Fruit fly (Drosophila melanogaster) whole organism, wandering third instar larva: ENCODE measurements around the gene Tace.

Experiments used
- Abd-B ChIP-seq: fragments of >200 bp; optimal IDR thresholded peaks from 2 replicates; lab custom pipeline; 2017; ENCODE audit warnings: missing biosample characterization, missing genetic modification characterization
- CG32264 ChIP-seq: fragments of 200-800 bp; sonication (Bioruptor generic); optimal IDR thresholded peaks from 2 replicates; lab custom pipeline; 2016; ENCODE audit warnings: missing biosample characterization, missing genetic modification characterization
- CG9705 ChIP-seq: fragments of 200-800 bp; sonication (Bioruptor generic); optimal IDR thresholded peaks from 2 replicates; lab custom pipeline; 2018; ENCODE audit warnings: missing biosample characterization, mild to moderate bottlenecking, missing genetic modification characterization
- CrebA ChIP-seq: fragments of 200-800 bp; sonication (Bioruptor generic); optimal IDR thresholded peaks from 2 replicates; lab custom pipeline; 2016; ENCODE audit warnings: missing biosample characterization, mild to moderate bottlenecking, missing genetic modification characterization, borderline replicate concordance
- Dfd ChIP-seq: fragments of >200 bp; optimal IDR thresholded peaks from 2 replicates; lab custom pipeline; 2017; ENCODE audit warnings: missing biosample characterization, missing genetic modification characterization
- Dif ChIP-seq: fragments of 200-275, 200-300 bp; sonication (Bioruptor generic); optimal IDR thresholded peaks from 2 replicates; lab custom pipeline; 2018; ENCODE audit warnings: missing biosample characterization, missing genetic modification characterization; ENCODE audit not compliant: partially characterized antibody
- HLH106 ChIP-seq: fragments of 200-800 bp; optimal IDR thresholded peaks from 3 replicates; lab custom pipeline; 2019; ENCODE audit warnings: missing biosample characterization, mild to moderate bottlenecking, missing genetic modification characterization, moderate library complexity
- Hnf4 ChIP-seq: fragments of 200-800 bp; sonication (Bioruptor generic); optimal IDR thresholded peaks from 2 replicates; lab custom pipeline; 2016; ENCODE audit warnings: missing biosample characterization, mild to moderate bottlenecking, missing genetic modification characterization
- Hr78 ChIP-seq: fragments of >200 bp; optimal IDR thresholded peaks from 2 replicates; lab custom pipeline; 2017; ENCODE audit warnings: missing biosample characterization, missing genetic modification characterization
- Hr83 ChIP-seq: fragments of 200-300 bp; sonication (Bioruptor generic); optimal IDR thresholded peaks from 2 replicates; lab custom pipeline; 2016; ENCODE audit warnings: missing biosample characterization, mild to moderate bottlenecking, missing genetic modification characterization, moderate library complexity; ENCODE audit not compliant: poor library complexity, severe bottlenecking
- Jra ChIP-seq: sonication (Bioruptor generic); optimal IDR thresholded peaks from 2 replicates; lab custom pipeline; 2016; ENCODE audit warnings: missing biosample characterization, missing genetic modification characterization
- Mio ChIP-seq: sonication (Bioruptor generic); optimal IDR thresholded peaks from 2 replicates; lab custom pipeline; 2016; ENCODE audit warnings: missing biosample characterization, missing genetic modification characterization
- Myc ChIP-seq: fragments of >200 bp; optimal IDR thresholded peaks from 2 replicates; lab custom pipeline; 2017
- N ChIP-seq: fragments of >200 bp; optimal IDR thresholded peaks from 2 replicates; lab custom pipeline; 2018; ENCODE audit warnings: missing biosample characterization, missing external identifiers, missing genetic modification characterization
- OdsH ChIP-seq: fragments of 200-800 bp; sonication (Bioruptor generic); optimal IDR thresholded peaks from 2 replicates; lab custom pipeline; 2016; ENCODE audit warnings: missing biosample characterization, mild to moderate bottlenecking, missing genetic modification characterization
- Rel ChIP-seq, 2 experiments: fragments of 200-800 bp; sonication (Bioruptor generic) in 1 of 2; optimal IDR thresholded peaks; 2 replicates in 1 of 2; 3 replicates in 1 of 2; lab custom pipeline; 2016 to 2019; ENCODE audit warnings: mild to moderate bottlenecking in 2 of 2, missing biosample characterization in 2 of 2, missing genetic modification characterization in 2 of 2, moderate library complexity in 1 of 2
- Sp1 ChIP-seq: fragments of 200-800 bp; sonication (Bioruptor generic); optimal IDR thresholded peaks from 3 replicates; lab custom pipeline; 2019; ENCODE audit warnings: missing biosample characterization, mild to moderate bottlenecking, missing genetic modification characterization, moderate library complexity
- Vsx2 ChIP-seq: fragments of 200-300, 225-300 bp; sonication (Bioruptor generic); optimal IDR thresholded peaks from 2 replicates; lab custom pipeline; 2018; ENCODE audit warnings: missing biosample characterization, missing genetic modification characterization; ENCODE audit not compliant: partially characterized antibody
- br ChIP-seq: fragments of 200-800 bp; sonication (Bioruptor generic); optimal IDR thresholded peaks from 2 replicates; lab custom pipeline; 2016; ENCODE audit warnings: missing biosample characterization, missing genetic modification characterization
- dl ChIP-seq, 2 experiments: fragments of 175-275, 200-275 bp in 1 of 2; fragments of 200-275 bp in 1 of 2; sonication (Bioruptor generic); optimal IDR thresholded peaks; lab custom pipeline; 2018; ENCODE audit warnings: mild to moderate bottlenecking in 2 of 2, missing biosample characterization in 2 of 2, missing genetic modification characterization in 2 of 2, moderate library complexity in 2 of 2; ENCODE audit not compliant: partially characterized antibody in 2 of 2, insufficient read depth in 1 of 2
- dmrt93B ChIP-seq: fragments of 200-800 bp; sonication (Bioruptor generic); optimal IDR thresholded peaks from 2 replicates; lab custom pipeline; 2018; ENCODE audit warnings: missing biosample characterization, mild to moderate bottlenecking, missing genetic modification characterization
- dsf ChIP-seq: sonication (Bioruptor generic); optimal IDR thresholded peaks from 2 replicates; lab custom pipeline; 2016; ENCODE audit warnings: missing biosample characterization, missing genetic modification characterization, borderline replicate concordance
- ey ChIP-seq: fragments of 200-800 bp; sonication (Bioruptor generic); optimal IDR thresholded peaks from 2 replicates; lab custom pipeline; 2016; ENCODE audit warnings: missing biosample characterization, missing genetic modification characterization
- foxo ChIP-seq, 2 experiments: fragments of 200-800 bp; sonication (Bioruptor generic); optimal IDR thresholded peaks; 2 replicates in 1 of 2; 3 replicates in 1 of 2; lab custom pipeline; 2016 to 2017; ENCODE audit warnings: missing biosample characterization in 2 of 2, missing genetic modification characterization in 2 of 2
- fru ChIP-seq: fragments of 200-800 bp; sonication (Bioruptor generic); optimal IDR thresholded peaks from 3 replicates; lab custom pipeline; 2016; ENCODE audit warnings: missing biosample characterization, mild to moderate bottlenecking, missing genetic modification characterization
- h ChIP-seq: fragments of 200-800 bp; sonication (Bioruptor generic); optimal IDR thresholded peaks from 3 replicates; lab custom pipeline; 2016; ENCODE audit warnings: missing biosample characterization, mild to moderate bottlenecking, missing genetic modification characterization
- jim ChIP-seq: fragments of 175-275, 200-325 bp; sonication (Bioruptor generic); optimal IDR thresholded peaks from 2 replicates; lab custom pipeline; 2016; ENCODE audit warnings: missing biosample characterization, mild to moderate bottlenecking, missing genetic modification characterization
- pan ChIP-seq: fragments of >200 bp; optimal IDR thresholded peaks from 2 replicates; lab custom pipeline; 2017
- psq ChIP-seq: fragments of 200-800 bp; sonication (Bioruptor generic); optimal IDR thresholded peaks from 3 replicates; lab custom pipeline; 2017; ENCODE audit warnings: missing biosample characterization, mild to moderate bottlenecking, missing genetic modification characterization, moderate library complexity
- rgr ChIP-seq: fragments of 200-800 bp; sonication (Bioruptor generic); optimal IDR thresholded peaks from 3 replicates; lab custom pipeline; 2016; ENCODE audit warnings: missing biosample characterization, mild to moderate bottlenecking, missing genetic modification characterization
- sage ChIP-seq: fragments of 200-800 bp; sonication (Bioruptor generic); optimal IDR thresholded peaks from 2 replicates; lab custom pipeline; 2016; ENCODE audit warnings: missing biosample characterization, mild to moderate bottlenecking, missing genetic modification characterization
- sv ChIP-seq: fragments of 200-800 bp; sonication (Bioruptor generic); optimal IDR thresholded peaks from 3 replicates; lab custom pipeline; 2016; ENCODE audit warnings: missing biosample characterization, missing genetic modification characterization
- usp ChIP-seq: fragments of >200 bp; optimal IDR thresholded peaks from 2 replicates; lab custom pipeline; 2017; ENCODE audit warnings: missing biosample characterization, missing genetic modification characterization
- woc ChIP-seq: sonication (Bioruptor generic); optimal IDR thresholded peaks from 2 replicates; lab custom pipeline; 2016; ENCODE audit warnings: missing biosample characterization, mild to moderate bottlenecking, missing genetic modification characterization

The Tace gene

dm6 chr3R:30000286-30000685 is at the start of gene Tace:
TSS of gene Tace (plus strand) at chr3R:30000530.
- TF ChIP-seq Mio (GFP tag; lab: Kevin White, UChicago) (no peak), Abd-B (GFP tag; lab: Kevin White, UChicago) (no peak), dmrt93B (GFP tag; lab: Kevin White, UChicago) (no peak), woc (GFP tag; lab: Kevin White, UChicago) (no peak), pan (lab: Kevin White, UChicago) (no peak), CG32264 (GFP tag; lab: Kevin White, UChicago) (no peak), usp (no peak), Hr83 (GFP tag; lab: Kevin White, UChicago) (no peak)
- TF ChIP-seq, all 38 proteins: peak for 0

dm6 chr3R:29959329-29959728 is 41.0 kb upstream of the Tace start:
- no peak for TF ChIP-seq ey
- no peak for TF ChIP-seq CrebA (GFP tag; lab: Kevin White, UChicago)
- no peak for TF ChIP-seq jim (GFP tag; lab: Kevin White, UChicago)
- TF ChIP-seq dmrt93B (GFP tag; lab: Kevin White, UChicago) = no peak
- no peak for TF ChIP-seq Myc (lab: Kevin White, UChicago)
- TF ChIP-seq psq (GFP tag; lab: Kevin White, UChicago) = no peak
- TF ChIP-seq Rel (GFP tag; optimal IDR thresholded peaks at IDR 0.05; lab: Kevin White, UChicago) = no peak
- no peak for TF ChIP-seq Rel (tag; optimal IDR thresholded peaks at IDR 0.05; lab: Kevin White, UChicago)

DNA sequence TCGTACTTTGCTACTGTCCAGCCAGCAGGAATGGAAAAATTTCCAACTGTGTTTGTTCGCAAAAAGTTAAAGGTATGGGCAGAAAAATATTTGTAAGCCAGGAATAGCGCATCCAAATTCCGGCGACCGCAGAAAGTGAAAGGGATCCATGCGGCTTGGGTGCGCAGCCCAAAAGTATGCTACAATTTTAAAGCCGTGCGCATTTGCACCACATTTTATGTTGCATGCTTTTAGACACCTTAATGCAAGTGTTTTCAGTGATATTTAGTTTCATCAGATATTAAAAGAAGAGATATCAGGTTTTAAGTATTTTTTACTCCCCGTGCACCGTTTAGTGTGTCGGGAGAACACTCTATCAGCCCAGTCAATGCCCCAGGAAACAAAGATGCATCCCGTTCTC is 37.2 kb upstream of the Tace start:
- no peak for TF ChIP-seq h (GFP tag; lab: Kevin White, UChicago)
- no peak for TF ChIP-seq sv (GFP tag; lab: Kevin White, UChicago)
- TF ChIP-seq Dif (GFP tag; lab: Kevin White, UChicago) = no peak
- no peak for TF ChIP-seq woc (GFP tag; lab: Kevin White, UChicago)
- TF ChIP-seq Hr83 (GFP tag; lab: Kevin White, UChicago) = no peak
- no peak for TF ChIP-seq dl (GFP tag; optimal IDR thresholded peaks at IDR 0.05; lab: Kevin White, UChicago; ENCODE audit: insufficient read depth in 1 of 2, partially characterized antibody in 2 of 2)
- no peak for TF ChIP-seq ey
- TF ChIP-seq Myc (lab: Kevin White, UChicago) = no peak
- TF ChIP-seq Vsx2 = no peak
- no peak for TF ChIP-seq br (GFP tag; lab: Kevin White, UChicago)
- TF ChIP-seq Rel (GFP tag; optimal IDR thresholded peaks at IDR 0.05; lab: Kevin White, UChicago) = no peak
- no peak for TF ChIP-seq Rel (tag; optimal IDR thresholded peaks at IDR 0.05; lab: Kevin White, UChicago)
- no peak for TF ChIP-seq CG9705 (GFP tag; lab: Kevin White, UChicago)
- no peak for TF ChIP-seq rgr (GFP tag; lab: Kevin White, UChicago)
- no peak for TF ChIP-seq CG32264 (GFP tag; lab: Kevin White, UChicago)
- TF ChIP-seq Mio (GFP tag; lab: Kevin White, UChicago) = no peak
- no peak for TF ChIP-seq dsf (GFP tag; lab: Kevin White, UChicago)
- no peak for TF ChIP-seq Sp1 (GFP tag; lab: Kevin White, UChicago)
- no peak for TF ChIP-seq Hr78 (GFP tag; lab: Kevin White, UChicago)
- no peak for TF ChIP-seq pan (lab: Kevin White, UChicago)
- no peak for TF ChIP-seq OdsH (GFP tag; lab: Kevin White, UChicago)

DNA sequence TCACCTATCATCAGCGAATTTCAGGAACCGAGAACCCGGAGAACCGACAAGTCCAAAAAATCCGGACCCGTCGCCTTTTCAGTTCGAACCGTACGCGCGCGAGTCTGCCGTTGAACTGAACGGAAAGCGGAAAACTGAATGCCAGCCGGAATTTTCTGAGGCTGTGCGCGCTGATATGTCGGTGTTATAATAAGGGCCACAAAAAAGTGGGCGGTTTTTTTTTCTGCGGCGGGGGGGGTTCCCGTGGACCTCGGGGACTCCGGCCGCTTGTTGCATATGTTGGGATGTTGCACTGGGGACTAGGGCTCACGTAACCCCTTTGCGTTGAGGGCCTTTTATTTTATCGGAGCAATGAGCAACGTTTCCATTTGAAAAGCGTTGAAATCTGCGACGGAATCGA is 31.0 kb upstream of the Tace start, which contains the start of gene TkR99D:
Gene TkR99D, minus strand, starts transcription at position 101 of the 400 bp plus-strand sequence.
- TF ChIP-seq CrebA (GFP tag; lab: Kevin White, UChicago) (no peak), Hnf4 (GFP tag; lab: Kevin White, UChicago) (no peak), N (GFP tag; lab: Kevin White, UChicago) (no peak), CG9705 (GFP tag; lab: Kevin White, UChicago) (no peak)

DNA sequence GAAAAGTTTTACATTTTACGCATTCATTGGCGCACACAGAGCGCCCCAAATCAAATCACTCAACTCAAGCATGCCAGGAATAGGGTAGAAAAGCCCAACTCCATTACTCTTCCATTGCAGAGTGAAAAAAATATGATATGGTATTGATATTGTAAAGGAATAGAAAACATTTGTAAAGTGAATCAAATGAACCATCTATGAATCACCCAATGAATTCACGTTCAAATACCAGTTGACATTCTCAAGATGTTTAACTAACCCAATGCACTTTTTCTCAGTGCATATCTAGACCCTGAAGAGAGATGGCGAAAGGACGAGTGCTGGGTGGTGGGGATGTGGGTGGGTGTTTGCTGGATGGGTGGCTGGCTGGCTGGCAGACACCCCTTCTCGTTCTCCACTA is 21.7 kb upstream of the Tace start:
- TF ChIP-seq CG9705 (GFP tag; lab: Kevin White, UChicago) = no peak
- no peak for TF ChIP-seq psq (GFP tag; lab: Kevin White, UChicago)
- peak; percentile 46 for TF ChIP-seq h (GFP tag; lab: Kevin White, UChicago)
- no peak for TF ChIP-seq N (GFP tag; lab: Kevin White, UChicago)
- no peak for TF ChIP-seq Hnf4 (GFP tag; lab: Kevin White, UChicago)
- TF ChIP-seq sv (GFP tag; lab: Kevin White, UChicago) = no peak
- TF ChIP-seq Dfd (GFP tag; lab: Kevin White, UChicago) = no peak
- peak; percentile 32 for TF ChIP-seq Sp1 (GFP tag; lab: Kevin White, UChicago)
- no peak for TF ChIP-seq Vsx2
- peak; percentile 32 for TF ChIP-seq rgr (GFP tag; lab: Kevin White, UChicago)
- TF ChIP-seq sage (GFP tag; lab: Kevin White, UChicago) = no peak
- TF ChIP-seq dsf (GFP tag; lab: Kevin White, UChicago) = no peak
- TF ChIP-seq foxo (GFP tag; optimal IDR thresholded peaks at IDR 0.05; lab: Kevin White, UChicago) = peak in 1 of 2 experiments; percentile 40
- no peak for TF ChIP-seq Mio (GFP tag; lab: Kevin White, UChicago)
- TF ChIP-seq CG32264 (GFP tag; lab: Kevin White, UChicago) = no peak
- TF ChIP-seq OdsH (GFP tag; lab: Kevin White, UChicago) = peak; percentile 24
- no peak for TF ChIP-seq Jra (GFP tag; lab: Kevin White, UChicago)
- TF ChIP-seq CrebA (GFP tag; lab: Kevin White, UChicago) = no peak
- peak; percentile 48 for TF ChIP-seq fru (GFP tag; lab: Kevin White, UChicago)
- peak; percentile 32 for TF ChIP-seq br (GFP tag; lab: Kevin White, UChicago)
- no peak for TF ChIP-seq Myc (lab: Kevin White, UChicago)
- TF ChIP-seq Hr78 (GFP tag; lab: Kevin White, UChicago) = no peak
- TF ChIP-seq usp = no peak
- TF ChIP-seq ey = peak; percentile 39
- TF ChIP-seq HLH106 (tag; lab: Kevin White, UChicago) = peak; percentile 49
